Worm (Caenorhabditis elegans) whole organism, L4 larva: ENCODE data around the gene ruvb-2.

Experiments used
- D1046.2 ChIP-seq: fragments of 200-800 bp; sonication (Bioruptor generic); IDR thresholded peaks from 2 replicates; pipeline ENCODE4 v1.3.6; 2022; ENCODE audit warnings: missing genetic modification characterization, missing compliant biosample characterization
- F37D6.2 ChIP-seq: sonication (generic microtip); optimal IDR thresholded peaks from 2 replicates; lab custom pipeline; 2016; ENCODE audit warnings: mild to moderate bottlenecking, missing genetic modification characterization, missing compliant biosample characterization
- F49E8.2 ChIP-seq: sonication (generic microtip); optimal IDR thresholded peaks from 2 replicates; lab custom pipeline; 2016; ENCODE audit warnings: missing compliant biosample characterization, mild to moderate bottlenecking, missing genetic modification characterization, borderline replicate concordance
- R02D3.7 ChIP-seq: fragments of 150-350 bp; sonication (generic microtip); optimal IDR thresholded peaks from 3 replicates; lab custom pipeline; 2014; ENCODE audit warnings: missing biosample characterization, missing genetic modification characterization
- Y105C5A.15 ChIP-seq: fragments of 200-800 bp; sonication (Bioruptor generic); IDR thresholded peaks from 2 replicates; pipeline ENCODE4 v1.3.6; 2022; ENCODE audit warnings: missing genetic modification characterization, missing compliant biosample characterization
- aha-1 ChIP-seq: fragments of 150-350 bp; peaks from one replicate; lab custom pipeline; 2014; ENCODE audit warnings: missing biosample characterization, missing genetic modification characterization
- attf-4 ChIP-seq: sonication (generic microtip); optimal IDR thresholded peaks from 3 replicates; lab custom pipeline; 2017; ENCODE audit warnings: missing biosample characterization, missing genetic modification characterization
- ceh-20 ChIP-seq: fragments of 200-800 bp; sonication (Bioruptor generic); IDR thresholded peaks from 2 replicates; pipeline ENCODE4 v1.3.6; 2022; ENCODE audit warnings: missing genetic modification reagents, missing genetic modification characterization, missing compliant biosample characterization
- ceh-32 ChIP-seq: sonication (generic microtip); optimal IDR thresholded peaks from 2 replicates; lab custom pipeline; 2016; ENCODE audit warnings: mild to moderate bottlenecking, missing genetic modification characterization, missing compliant biosample characterization; ENCODE audit not compliant: poor library complexity
- cey-2 ChIP-seq: sonication (generic microtip); optimal IDR thresholded peaks from 3 replicates; lab custom pipeline; 2017; ENCODE audit warnings: missing genetic modification characterization, mild to moderate bottlenecking, missing compliant biosample characterization, antibody characterized with exemption, borderline replicate concordance; ENCODE audit not compliant: insufficient read depth
- ctbp-1 ChIP-seq: fragments of 200-800 bp; sonication (Bioruptor generic); IDR thresholded peaks from 2 replicates; pipeline ENCODE4 v1.3.6; 2022; ENCODE audit warnings: missing genetic modification reagents, missing genetic modification characterization, missing compliant biosample characterization
- dpl-1 ChIP-seq: fragments of 150-350 bp; optimal IDR thresholded peaks from 2 replicates; lab custom pipeline; 2014; ENCODE audit warnings: missing biosample characterization, missing genetic modification reagents, missing genetic modification characterization
- fkh-10 ChIP-seq: fragments of 150-350 bp; optimal IDR thresholded peaks from 2 replicates; lab custom pipeline; 2014; ENCODE audit warnings: missing biosample characterization, missing genetic modification reagents, missing genetic modification characterization
- fos-1 ChIP-seq: fragments of 150-350 bp; optimal IDR thresholded peaks from 2 replicates; lab custom pipeline; 2014; ENCODE audit warnings: missing biosample characterization, missing genetic modification characterization
- jun-1 ChIP-seq: fragments of 150-350 bp; optimal IDR thresholded peaks from 2 replicates; lab custom pipeline; 2014; ENCODE audit warnings: missing biosample characterization, missing genetic modification reagents, missing genetic modification characterization
- lin-1 ChIP-seq: fragments of 200-800 bp; sonication (Bioruptor generic); IDR thresholded peaks from 2 replicates; pipeline ENCODE4 v1.3.6; 2022; ENCODE audit warnings: missing genetic modification reagents, missing genetic modification characterization, missing compliant biosample characterization
- lin-29 ChIP-seq: fragments of 200-800 bp; sonication (Bioruptor generic); IDR thresholded peaks from 2 replicates; pipeline ENCODE4 v1.3.6; 2022; ENCODE audit warnings: missing genetic modification reagents, missing genetic modification characterization, missing compliant biosample characterization
- lir-3 ChIP-seq: sonication (generic microtip); optimal IDR thresholded peaks from 2 replicates; lab custom pipeline; 2016; ENCODE audit warnings: mild to moderate bottlenecking, missing genetic modification characterization, missing compliant biosample characterization
- lsy-2 ChIP-seq, 2 experiments: fragments of 150-350 bp in 1 of 2; sonication (generic microtip) in 1 of 2; optimal IDR thresholded peaks; 2 replicates each; lab custom pipeline; 2014 to 2017; ENCODE audit warnings: missing biosample characterization in 2 of 2, missing genetic modification characterization in 2 of 2
- mdl-1 ChIP-seq, 2 experiments: fragments of 150-350 bp in 1 of 2; sonication (generic microtip) in 1 of 2; optimal IDR thresholded peaks; 2 replicates each; lab custom pipeline; 2014 to 2017; ENCODE audit warnings: missing biosample characterization in 2 of 2, missing genetic modification characterization in 2 of 2
- mes-2 ChIP-seq: sonication (generic microtip); optimal IDR thresholded peaks from 2 replicates; lab custom pipeline; 2016; ENCODE audit warnings: missing genotype, mild to moderate bottlenecking, missing genetic modification characterization, missing compliant biosample characterization; ENCODE audit not compliant: poor library complexity, severe bottlenecking
- mxl-3 ChIP-seq: fragments of 200-800 bp; sonication (Bioruptor generic); optimal IDR thresholded peaks from 2 replicates; lab custom pipeline; 2018; ENCODE audit warnings: mild to moderate bottlenecking, missing genetic modification characterization, missing compliant biosample characterization
- nhr-11 ChIP-seq: fragments of 150-350 bp; optimal IDR thresholded peaks from 2 replicates; lab custom pipeline; 2014; ENCODE audit warnings: missing biosample characterization, missing genetic modification characterization
- nhr-237 ChIP-seq: sonication (generic microtip); optimal IDR thresholded peaks from 2 replicates; lab custom pipeline; 2017; ENCODE audit warnings: missing biosample characterization, missing genetic modification characterization
- nhr-41 ChIP-seq: fragments of 200-800 bp; sonication (Bioruptor generic); IDR thresholded peaks from 2 replicates; pipeline ENCODE4 v1.3.6; 2022; ENCODE audit warnings: missing genetic modification reagents, missing genetic modification characterization, missing compliant biosample characterization
- php-3 ChIP-seq: fragments of 200-800 bp; sonication (Bioruptor generic); IDR thresholded peaks from 2 replicates; pipeline ENCODE4 v1.3.6; 2022; ENCODE audit warnings: missing genetic modification reagents, missing genetic modification characterization, missing compliant biosample characterization
- pqm-1 ChIP-seq: sonication (generic microtip); optimal IDR thresholded peaks from 2 replicates; lab custom pipeline; 2017; ENCODE audit warnings: missing biosample characterization, missing genetic modification characterization
- saeg-2 ChIP-seq: fragments of 200-800 bp; sonication (Bioruptor generic); IDR thresholded peaks from 2 replicates; pipeline ENCODE4 v1.3.6; 2022; ENCODE audit warnings: missing genetic modification reagents, missing genetic modification characterization, missing compliant biosample characterization
- snpc-1.2 ChIP-seq: fragments of 200-800 bp; sonication (Bioruptor generic); IDR thresholded peaks from 2 replicates; pipeline ENCODE4 v1.3.6; 2022; ENCODE audit warnings: missing genetic modification reagents, missing genetic modification characterization, missing compliant biosample characterization
- unc-130 ChIP-seq: sonication (generic microtip); optimal IDR thresholded peaks from 2 replicates; lab custom pipeline; 2016; ENCODE audit warnings: missing genetic modification reagents, missing genetic modification characterization, missing compliant biosample characterization
- unc-62 ChIP-seq, 3 experiments: fragments of 150-350 bp in 1 of 3; sonication (generic microtip); optimal IDR thresholded peaks in 2 of 3; peaks in 1 of 3; 1 replicate in 1 of 3; 2 replicates in 2 of 3; lab custom pipeline; 2014 to 2017; ENCODE audit warnings: missing biosample characterization in 3 of 3, missing genetic modification characterization in 3 of 3, missing genetic modification reagents in 3 of 3, missing genotype in 1 of 3
- vab-7 ChIP-seq: fragments of 200-800 bp; sonication (Bioruptor generic); IDR thresholded peaks from 2 replicates; pipeline ENCODE4 v1.3.6; 2022; ENCODE audit warnings: missing genetic modification reagents, missing genetic modification characterization, missing compliant biosample characterization
- zip-11 ChIP-seq: fragments of 200-800 bp; sonication (Bioruptor generic); IDR thresholded peaks from 2 replicates; pipeline ENCODE4 v1.3.6; 2022; ENCODE audit warnings: missing genetic modification characterization, missing compliant biosample characterization

ruvb-2 gene

DNA sequence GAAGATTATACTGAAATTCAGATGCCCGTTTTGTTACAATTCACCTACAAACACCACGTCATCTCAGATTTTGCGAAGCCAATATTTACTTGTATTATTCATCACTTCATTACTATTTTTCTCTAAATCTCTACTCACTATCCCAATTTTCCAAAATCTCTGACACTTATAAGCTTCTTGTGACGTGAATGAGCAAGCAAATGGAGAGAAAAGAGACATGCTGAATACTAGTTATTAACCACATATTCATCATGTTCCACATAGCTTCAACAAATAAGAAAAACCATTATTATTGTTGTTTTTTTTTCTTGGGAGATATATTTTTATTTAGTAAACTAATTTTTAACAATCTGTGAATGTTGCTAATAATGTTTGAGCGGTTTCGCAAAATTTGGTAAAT is 32.1 kb upstream of the ruvb-2 start:
- TF ChIP-seq mxl-3 (GFP tag; lab: Kevin White, UChicago) (no peak), lin-1 (GFP tag; lab: Robert Waterston, UW) (no peak), saeg-2 (no peak), attf-4 (tag; lab: Kevin White, UChicago) (no peak), zip-11 (GFP tag; lab: Robert Waterston, UW) (no peak), Y105C5A.15 (GFP tag; lab: Robert Waterston, UW) (no peak), lsy-2 (tag; optimal IDR thresholded peaks at IDR 0.05; lab: Kevin White, UChicago) (no peak), nhr-237 (no peak), php-3 (no peak), ceh-20 (GFP tag; lab: Robert Waterston, UW) (no peak), dpl-1 (GFP tag; lab: Kevin White, UChicago) (no peak), fos-1 (tag; lab: Kevin White, UChicago) (no peak), lin-29 (GFP tag; lab: Robert Waterston, UW) (no peak), nhr-41 (GFP tag; lab: Robert Waterston, UW) (no peak), R02D3.7 (tag; lab: Kevin White, UChicago) (no peak), jun-1 (tag; lab: Kevin White, UChicago) (no peak), pqm-1 (tag; lab: Kevin White, UChicago) (no peak), mdl-1 (tag; optimal IDR thresholded peaks at IDR 0.05; lab: Kevin White, UChicago) (no peak), cey-2 (tag; lab: Kevin White, UChicago) (no peak)
- TF ChIP-seq, all 104 proteins: peak for 0

DNA sequence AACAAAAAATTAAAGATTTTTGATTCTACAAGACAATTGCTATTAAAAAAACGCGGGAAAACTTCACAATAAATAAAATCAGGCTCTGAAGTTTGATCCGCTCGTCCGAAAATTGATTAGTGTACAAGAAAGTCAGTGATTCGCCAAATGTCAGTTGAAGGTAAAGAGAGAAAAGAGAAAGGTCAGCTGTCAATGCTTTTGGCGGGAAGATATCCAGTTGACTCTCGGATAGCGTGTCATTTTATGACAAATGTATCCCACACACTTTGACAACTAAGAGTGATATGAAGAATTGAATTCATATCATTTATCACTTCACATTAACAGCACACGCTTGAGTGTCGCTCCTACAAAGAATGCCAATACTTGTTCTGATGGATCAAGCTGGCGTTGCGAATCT is 27.6 kb upstream of the ruvb-2 start:
- peak; percentile 32 for TF ChIP-seq nhr-11 (tag; lab: Kevin White, UChicago)
- peak in 1 of 2 experiments; percentile 73 for TF ChIP-seq unc-62 (GFP tag; optimal IDR thresholded peaks at IDR 0.05 in 1 of 2; lab: Kevin White, UChicago)
- no peak for TF ChIP-seq unc-62 (tag; optimal IDR thresholded peaks at IDR 0.05; lab: Kevin White, UChicago)
- no peak for TF ChIP-seq pqm-1 (tag; lab: Kevin White, UChicago)
- TF ChIP-seq aha-1 (tag; lab: Kevin White, UChicago) = peak; percentile 57
- TF ChIP-seq, all 104 proteins: peak for 3

DNA sequence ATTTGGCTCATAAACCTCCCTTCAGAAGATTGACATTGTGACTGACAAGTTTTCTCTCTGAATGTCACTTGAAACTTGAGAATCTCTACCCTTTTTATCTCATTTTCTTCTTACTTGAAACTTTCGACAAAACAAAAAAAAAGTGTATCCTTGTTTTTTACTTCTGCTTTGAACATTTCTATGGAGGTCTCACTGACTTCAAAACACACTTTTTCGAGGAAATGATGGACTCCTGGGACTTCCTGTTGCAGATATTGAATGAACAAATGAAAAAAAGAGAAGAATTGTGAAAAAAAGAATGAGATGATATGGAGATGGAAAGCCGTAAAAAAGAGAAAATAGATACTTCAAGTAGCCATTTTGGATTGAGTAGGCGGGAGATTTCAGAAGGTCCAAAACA is 21.9 kb upstream of the ruvb-2 start:
- TF ChIP-seq unc-130 (GFP tag; lab: Kevin White, UChicago) = no peak
- TF ChIP-seq aha-1 (tag; lab: Kevin White, UChicago) = peak; percentile 14
- no peak for TF ChIP-seq F37D6.2
- TF ChIP-seq fkh-10 (GFP tag; lab: Kevin White, UChicago) = peak; percentile 59
- TF ChIP-seq php-3 = no peak

DNA sequence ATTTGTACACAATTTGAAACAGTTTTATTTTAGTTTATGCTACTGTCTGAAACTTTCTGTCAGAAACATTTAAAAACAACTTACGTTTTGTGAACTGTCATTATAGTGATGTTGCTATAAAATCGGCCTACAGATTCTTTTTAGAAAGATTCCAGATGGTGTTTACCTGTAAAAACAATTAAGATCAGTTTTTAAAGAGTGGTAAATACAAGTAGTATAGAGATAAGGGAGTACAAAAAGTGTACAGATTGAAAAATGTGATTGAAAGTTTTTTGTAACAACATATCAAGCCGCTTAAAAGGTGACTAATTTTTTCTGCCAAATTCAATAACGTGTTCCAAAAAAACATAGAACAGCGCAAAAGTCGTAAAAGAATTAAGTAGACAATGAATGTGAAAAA is 18.3 kb upstream of the ruvb-2 start, which contains the start of gene npr-12:
Gene npr-12 (minus strand): TSS at position 101 of the 400 bp plus-strand sequence.
- TF ChIP-seq ceh-32 = no peak
- TF ChIP-seq zip-11 (GFP tag; lab: Robert Waterston, UW) = no peak
- no peak for TF ChIP-seq nhr-41 (GFP tag; lab: Robert Waterston, UW)
- TF ChIP-seq mes-2 (tag; lab: Kevin White, UChicago) = no peak
- TF ChIP-seq D1046.2 (GFP tag; lab: Robert Waterston, UW) = no peak
- TF ChIP-seq ctbp-1 = no peak
- TF ChIP-seq snpc-1.2 (GFP tag; lab: Robert Waterston, UW) = no peak
- TF ChIP-seq lsy-2 (tag; optimal IDR thresholded peaks at IDR 0.05; lab: Kevin White, UChicago) = no peak
- TF ChIP-seq F49E8.2 (tag; lab: Kevin White, UChicago) = no peak
- TF ChIP-seq vab-7 (GFP tag; lab: Robert Waterston, UW) = no peak
- no peak for TF ChIP-seq lir-3 (tag; lab: Kevin White, UChicago)
- TF ChIP-seq, all 104 proteins: peak for 0

DNA sequence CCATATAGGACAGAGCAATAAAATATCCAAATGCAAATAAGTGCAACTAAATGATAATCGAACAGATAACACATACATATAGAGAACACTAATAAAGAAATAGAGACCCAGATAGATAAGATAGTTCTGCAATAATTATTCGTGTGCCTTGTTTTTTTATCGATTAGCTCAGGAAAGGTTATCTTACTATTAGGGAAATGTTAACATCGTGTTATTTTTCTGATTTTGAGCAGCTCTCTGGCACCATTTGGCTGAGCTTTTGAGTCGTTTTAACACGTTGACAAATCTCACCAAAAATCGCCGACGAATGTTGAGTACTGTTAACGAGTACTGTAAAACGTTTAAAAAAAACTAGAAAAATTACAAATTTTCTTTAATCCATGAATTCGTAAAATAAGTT is 9.2 kb upstream of the ruvb-2 start, which contains the start of gene cest-6:
Gene cest-6 (minus strand): TSS at position 101 of the 400 bp plus-strand sequence.
- peak; percentile 2 for TF ChIP-seq pqm-1 (tag; lab: Kevin White, UChicago)
- no peak for TF ChIP-seq mes-2 (tag; lab: Kevin White, UChicago)
